Fruit fly (Drosophila melanogaster): ENCODE data around the gene Pli.
A peak's percentile ranks its signal among the peaks of the same experiment; 100 is the strongest.

Gene Pli

DNA sequence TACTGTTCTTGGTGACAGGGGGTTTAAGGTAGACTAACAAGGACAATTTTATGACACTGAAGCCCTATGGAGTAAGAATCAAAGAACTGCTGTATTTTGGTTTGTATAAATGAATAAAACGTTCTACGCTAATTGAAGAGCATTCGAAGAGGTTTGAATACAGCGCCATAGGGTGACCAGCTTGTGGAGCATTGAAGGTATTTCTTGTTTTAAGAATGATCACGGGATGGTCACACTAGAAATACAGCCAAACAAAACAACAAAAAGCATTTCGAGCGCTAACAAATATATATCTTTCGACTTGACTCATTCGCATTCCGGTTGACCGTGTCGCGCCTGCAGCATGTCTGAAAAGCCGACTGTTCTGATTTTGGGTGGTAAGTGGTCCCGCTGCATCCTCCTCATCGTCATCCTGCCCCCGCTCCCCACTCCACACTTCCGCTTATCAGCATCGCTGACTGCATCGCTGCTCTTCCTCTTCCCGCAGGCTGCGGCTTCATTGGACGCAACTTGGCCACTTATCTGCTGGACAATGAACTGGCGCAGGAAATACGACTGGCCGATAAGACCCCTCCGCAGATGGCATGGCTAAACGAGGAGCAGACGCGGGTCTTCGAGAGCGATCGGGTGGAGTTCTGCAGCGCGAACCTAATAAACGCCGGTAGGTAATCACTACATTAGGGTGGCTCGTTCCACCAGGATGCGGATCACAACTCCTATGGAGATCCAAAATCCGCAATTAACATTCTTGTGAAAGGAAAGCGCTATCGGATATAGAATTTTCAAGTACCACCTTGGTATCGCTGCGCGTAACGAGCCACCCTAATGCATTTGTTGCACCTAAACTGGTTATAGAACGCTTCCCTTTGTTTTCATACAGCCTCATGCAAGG, 44.1 kb upstream of the Pli start, which contains the start of gene CG5854 (continued):
- TF ChIP-seq sim (GFP tag; IDR thresholded peaks at IDR 0.05) (peak; percentile 55; the same call in 1 of the 2 replicates), BtbVII (GFP tag; optimal IDR thresholded peaks at IDR 0.05) (peak; percentile 76), ash1 (GFP tag; optimal IDR thresholded peaks at IDR 0.05) (no peak), row (GFP tag; IDR thresholded peaks at IDR 0.05) (peak; percentile 50; the same call in 2 of the 3 replicates), Mad (GFP tag; optimal IDR thresholded peaks at IDR 0.05) (peak; percentile 68), toy (GFP tag; IDR thresholded peaks at IDR 0.05) (no peak), CG34422 (GFP tag; IDR thresholded peaks at IDR 0.05) (peak; percentile 63; the same call in 2 of the 3 replicates), ftz-f1 (GFP tag; optimal IDR thresholded peaks at IDR 0.05) (no peak), CG3847 (GFP tag; IDR thresholded peaks at IDR 0.05) (peak; percentile 94), sens-2 (GFP tag; IDR thresholded peaks at IDR 0.05) (peak; percentile 60; the same call in 1 of the 2 replicates), CG17612 (GFP tag; IDR thresholded peaks at IDR 0.05) (no peak), ssp (GFP tag; IDR thresholded peaks at IDR 0.05) (peak; percentile 49; the same call in 1 of the 2 replicates), mam (GFP tag; optimal IDR thresholded peaks at IDR 0.05) (peak; percentile 59), CG6689 (GFP tag; IDR thresholded peaks at IDR 0.05) (peak; percentile 73), Myb (GFP tag; optimal IDR thresholded peaks at IDR 0.05) (peak; percentile 33), HLH3B (GFP tag; IDR thresholded peaks at IDR 0.05) (peak; percentile 79; the same call in 1 of the 2 replicates), nmo (GFP tag; optimal IDR thresholded peaks at IDR 0.05) (peak; percentile 55), CG13775 (GFP tag; optimal IDR thresholded peaks at IDR 0.05) (peak; percentile 64), CG15514 (GFP tag; optimal IDR thresholded peaks at IDR 0.05) (peak; percentile 68), mld (GFP tag; IDR thresholded peaks at IDR 0.05; ENCODE audit: partially characterized antibody) (0 out of 3 replicates have a peak, but pooled peaks have one; percentile 19), bcd (GFP tag; optimal IDR thresholded peaks at IDR 0.05) (peak; percentile 59), CG8765 (GFP tag; IDR thresholded peaks at IDR 0.05) (no peak), lola (GFP tag; optimal IDR thresholded peaks at IDR 0.05) (peak in 1 of 3 experiments; percentile 79), Spps (tag; optimal IDR thresholded peaks at IDR 0.05) (peak; percentile 29), CG17359 (tag; optimal IDR thresholded peaks at IDR 0.05) (peak; percentile 74), CG33213 (GFP tag; optimal IDR thresholded peaks at IDR 0.05) (peak; percentile 56), Mrtf (GFP tag; IDR thresholded peaks at IDR 0.05) (peak; percentile 39; the same call in 1 of the 3 replicates), CG12391 (tag; optimal IDR thresholded peaks at IDR 0.05) (peak; percentile 70), ems (GFP tag; optimal IDR thresholded peaks at IDR 0.05) (peak; percentile 78), repo (GFP tag; optimal IDR thresholded peaks at IDR 0.05) (peak; percentile 74), CG14667 (GFP tag; IDR thresholded peaks at IDR 0.05) (peak; percentile 64), CG13894 (tag; optimal IDR thresholded peaks at IDR 0.05) (no peak), CG1024 (GFP tag; IDR thresholded peaks at IDR 0.05) (peak; percentile 57), pzg (GFP tag; optimal IDR thresholded peaks at IDR 0.05) (peak; percentile 81), en (GFP tag; optimal IDR thresholded peaks at IDR 0.05) (peak; percentile 50), CG12769 (tag; optimal IDR thresholded peaks at IDR 0.05) (peak; percentile 78), CG9609 (GFP tag; optimal IDR thresholded peaks at IDR 0.05) (peak; percentile 61), CG18619 (GFP tag; optimal IDR thresholded peaks at IDR 0.05) (peak; percentile 53), CG11093 (GFP tag; IDR thresholded peaks at IDR 0.05) (0 out of 3 replicates have a peak, but pooled peaks have one; percentile 53), Ssrp (tag; optimal IDR thresholded peaks at IDR 0.05) (peak; percentile 68), CG3407 (GFP tag; optimal IDR thresholded peaks at IDR 0.05) (peak; percentile 74), Xbp1 (GFP tag; optimal IDR thresholded peaks at IDR 0.05) (peak; percentile 79), CG16863 (GFP tag; optimal IDR thresholded peaks at IDR 0.05) (peak; percentile 86), Abd-B (GFP tag; optimal IDR thresholded peaks at IDR 0.05) (peak; percentile 33), Oli (tag; optimal IDR thresholded peaks at IDR 0.05) (peak; percentile 83), Fer1 (GFP tag; optimal IDR thresholded peaks at IDR 0.05) (peak; percentile 64), CG10267 (tag; optimal IDR thresholded peaks at IDR 0.05) (peak; percentile 39), CG15479 (GFP tag; optimal IDR thresholded peaks at IDR 0.05) (peak; percentile 24)

All from whole organism, embryonic.